Worm (Caenorhabditis elegans) whole organism, L4 larva: ENCODE data around the gene slc-9B.2.
A peak's percentile ranks its signal among the peaks of the same experiment; 100 is the strongest.

Experiments used
- F10B5.3 ChIP-seq: sonication (generic microtip); optimal IDR thresholded peaks from 2 replicates; lab custom pipeline; 2016; ENCODE audit warnings: mild to moderate bottlenecking, missing genetic modification characterization, missing compliant biosample characterization
- F49E8.2 ChIP-seq: sonication (generic microtip); optimal IDR thresholded peaks from 2 replicates; lab custom pipeline; 2016; ENCODE audit warnings: missing compliant biosample characterization, mild to moderate bottlenecking, missing genetic modification characterization, borderline replicate concordance
- R02D3.7 ChIP-seq: fragments of 150-350 bp; sonication (generic microtip); optimal IDR thresholded peaks from 3 replicates; lab custom pipeline; 2014; ENCODE audit warnings: missing biosample characterization, missing genetic modification characterization
- T26A8.4 ChIP-seq: fragments of 200-800 bp; sonication (Bioruptor generic); IDR thresholded peaks from 2 replicates; pipeline ENCODE4 v1.3.6; 2022; ENCODE audit warnings: missing genetic modification characterization, missing compliant biosample characterization
- Y105C5A.15 ChIP-seq: fragments of 200-800 bp; sonication (Bioruptor generic); IDR thresholded peaks from 2 replicates; pipeline ENCODE4 v1.3.6; 2022; ENCODE audit warnings: missing genetic modification characterization, missing compliant biosample characterization
- Y48G9A.11 ChIP-seq: fragments of 200-800 bp; sonication (Bioruptor generic); IDR thresholded peaks from 2 replicates; pipeline ENCODE4 v1.3.6; 2022; ENCODE audit warnings: missing genetic modification reagents, missing genetic modification characterization, missing compliant biosample characterization
- aha-1 ChIP-seq: fragments of 150-350 bp; peaks from one replicate; lab custom pipeline; 2014; ENCODE audit warnings: missing biosample characterization, missing genetic modification characterization
- aly-2 ChIP-seq: sonication (generic microtip); optimal IDR thresholded peaks from 2 replicates; lab custom pipeline; 2018; ENCODE audit warnings: missing biosample characterization, missing genetic modification characterization
- arid-1 ChIP-seq: fragments of 200-800 bp; sonication (Bioruptor generic); conservative IDR thresholded peaks from 2 replicates; pipeline ENCODE4 v1.3.6; 2022; ENCODE audit warnings: missing genetic modification reagents, missing genetic modification characterization, missing compliant biosample characterization
- ceh-62 ChIP-seq: sonication (generic microtip); optimal IDR thresholded peaks from 2 replicates; lab custom pipeline; 2017; ENCODE audit warnings: missing biosample characterization, missing genetic modification characterization
- ctbp-1 ChIP-seq: fragments of 200-800 bp; sonication (Bioruptor generic); IDR thresholded peaks from 2 replicates; pipeline ENCODE4 v1.3.6; 2022; ENCODE audit warnings: missing genetic modification reagents, missing genetic modification characterization, missing compliant biosample characterization
- daf-12 ChIP-seq: fragments of 150-350 bp; optimal IDR thresholded peaks from 2 replicates; lab custom pipeline; 2014; ENCODE audit warnings: missing biosample characterization, missing genetic modification reagents, missing genetic modification characterization
- daf-16 ChIP-seq, 3 experiments: sonication (generic microtip); optimal IDR thresholded peaks; 2 replicates each; lab custom pipeline; 2016 to 2017; ENCODE audit warnings: missing genetic modification characterization in 3 of 3, missing genetic modification reagents in 3 of 3, mild to moderate bottlenecking in 2 of 3, missing compliant biosample characterization in 2 of 3, missing biosample characterization in 1 of 3, moderate library complexity in 1 of 3
- dmd-8 ChIP-seq: fragments of 200-800 bp; sonication (Bioruptor generic); IDR thresholded peaks from 2 replicates; pipeline ENCODE4 v1.3.6; 2022; ENCODE audit warnings: missing genetic modification characterization, missing compliant biosample characterization
- dpl-1 ChIP-seq: fragments of 150-350 bp; optimal IDR thresholded peaks from 2 replicates; lab custom pipeline; 2014; ENCODE audit warnings: missing biosample characterization, missing genetic modification reagents, missing genetic modification characterization
- dve-1 ChIP-seq: sonication (generic microtip); optimal IDR thresholded peaks from 2 replicates; lab custom pipeline; 2017; ENCODE audit warnings: antibody characterized with exemption, mild to moderate bottlenecking, missing genetic modification characterization, missing compliant biosample characterization; ENCODE audit not compliant: insufficient read depth
- egl-27 ChIP-seq: sonication (generic microtip); optimal IDR thresholded peaks from 3 replicates; lab custom pipeline; 2017; ENCODE audit warnings: missing biosample characterization, missing genetic modification reagents, missing genetic modification characterization
- egl-43 ChIP-seq: fragments of 200-800 bp; sonication (Bioruptor generic); IDR thresholded peaks from 2 replicates; pipeline ENCODE4 v1.3.6; 2022; ENCODE audit warnings: missing genetic modification reagents, missing genetic modification characterization, missing compliant biosample characterization
- hif-1 ChIP-seq, 2 experiments: sonication (generic microtip); optimal IDR thresholded peaks; 2 replicates each; lab custom pipeline; 2016 to 2017; ENCODE audit warnings: missing compliant biosample characterization in 2 of 2, missing genetic modification characterization in 2 of 2, missing genetic modification reagents in 2 of 2, missing genotype in 2 of 2, mild to moderate bottlenecking in 1 of 2
- hlh-11 ChIP-seq: fragments of 200-800 bp; sonication (Bioruptor generic); optimal IDR thresholded peaks from 2 replicates; lab custom pipeline; 2018; ENCODE audit warnings: mild to moderate bottlenecking, missing genetic modification characterization, missing compliant biosample characterization
- hmg-1.1 ChIP-seq: fragments of 200-800 bp; sonication (Bioruptor generic); IDR thresholded peaks from 2 replicates; pipeline ENCODE4 v1.3.6; 2022; ENCODE audit warnings: missing genetic modification reagents, missing genetic modification characterization, missing compliant biosample characterization
- lin-15B ChIP-seq: fragments of 150-350 bp; sonication (generic microtip); optimal IDR thresholded peaks from 3 replicates; lab custom pipeline; 2014; ENCODE audit warnings: missing biosample characterization, missing genetic modification characterization
- lin-29 ChIP-seq: fragments of 200-800 bp; sonication (Bioruptor generic); IDR thresholded peaks from 2 replicates; pipeline ENCODE4 v1.3.6; 2022; ENCODE audit warnings: missing genetic modification reagents, missing genetic modification characterization, missing compliant biosample characterization
- lin-38 ChIP-seq: fragments of 200-800 bp; sonication (Bioruptor generic); IDR thresholded peaks from 2 replicates; pipeline ENCODE4 v1.3.6; 2022; ENCODE audit warnings: missing genetic modification reagents, missing genetic modification characterization, missing compliant biosample characterization
- lin-39 ChIP-seq: fragments of 150-350 bp; optimal IDR thresholded peaks from 2 replicates; lab custom pipeline; 2014; ENCODE audit warnings: missing biosample characterization, missing genetic modification reagents, missing genetic modification characterization
- lsy-2 ChIP-seq, 2 experiments: fragments of 150-350 bp in 1 of 2; sonication (generic microtip) in 1 of 2; optimal IDR thresholded peaks; 2 replicates each; lab custom pipeline; 2014 to 2017; ENCODE audit warnings: missing biosample characterization in 2 of 2, missing genetic modification characterization in 2 of 2
- madf-9 ChIP-seq: fragments of 200-800 bp; sonication (Bioruptor generic); conservative IDR thresholded peaks from 2 replicates; pipeline ENCODE4 v1.3.6; 2022; ENCODE audit warnings: missing genetic modification reagents, missing genetic modification characterization, missing compliant biosample characterization
- mdl-1 ChIP-seq, 2 experiments: fragments of 150-350 bp in 1 of 2; sonication (generic microtip) in 1 of 2; optimal IDR thresholded peaks; 2 replicates each; lab custom pipeline; 2014 to 2017; ENCODE audit warnings: missing biosample characterization in 2 of 2, missing genetic modification characterization in 2 of 2
- mdt-29 ChIP-seq: fragments of 200-800 bp; sonication (Bioruptor generic); IDR thresholded peaks from 2 replicates; pipeline ENCODE4 v1.3.6; 2022; ENCODE audit warnings: missing genetic modification reagents, missing genetic modification characterization, missing compliant biosample characterization
- mep-1 ChIP-seq: fragments of 150-350 bp; sonication (generic microtip); optimal IDR thresholded peaks from 3 replicates; lab custom pipeline; 2014; ENCODE audit warnings: missing biosample characterization, missing genetic modification characterization
- mes-2 ChIP-seq: sonication (generic microtip); optimal IDR thresholded peaks from 2 replicates; lab custom pipeline; 2016; ENCODE audit warnings: missing genotype, mild to moderate bottlenecking, missing genetic modification characterization, missing compliant biosample characterization; ENCODE audit not compliant: poor library complexity, severe bottlenecking
- nhr-10 ChIP-seq: fragments of 150-350 bp; optimal IDR thresholded peaks from 2 replicates; lab custom pipeline; 2014; ENCODE audit warnings: missing biosample characterization, missing genetic modification characterization
- nhr-102 ChIP-seq: sonication (generic microtip); optimal IDR thresholded peaks from 2 replicates; lab custom pipeline; 2016; ENCODE audit warnings: mild to moderate bottlenecking, missing genetic modification characterization, moderate library complexity, missing compliant biosample characterization
- nhr-111 ChIP-seq: fragments of 200-800 bp; sonication (Bioruptor generic); optimal IDR thresholded peaks from 2 replicates; lab custom pipeline; 2018; ENCODE audit warnings: mild to moderate bottlenecking, missing genetic modification characterization, missing compliant biosample characterization
- nhr-237 ChIP-seq: sonication (generic microtip); optimal IDR thresholded peaks from 2 replicates; lab custom pipeline; 2017; ENCODE audit warnings: missing biosample characterization, missing genetic modification characterization
- nhr-28 ChIP-seq: fragments of 150-350 bp; optimal IDR thresholded peaks from 2 replicates; lab custom pipeline; 2014; ENCODE audit warnings: missing biosample characterization, missing genetic modification characterization
- nhr-42 ChIP-seq: fragments of 200-800 bp; sonication (Bioruptor generic); IDR thresholded peaks from 2 replicates; pipeline ENCODE4 v1.3.6; 2022; ENCODE audit warnings: missing genetic modification characterization, missing compliant biosample characterization
- nhr-48 ChIP-seq: sonication (generic microtip); optimal IDR thresholded peaks from 2 replicates; lab custom pipeline; 2016; ENCODE audit warnings: mild to moderate bottlenecking, missing genetic modification characterization, missing compliant biosample characterization
- nhr-76 ChIP-seq: fragments of 150-350 bp; optimal IDR thresholded peaks from 2 replicates; lab custom pipeline; 2014; ENCODE audit warnings: missing biosample characterization, missing genetic modification characterization
- pha-4 ChIP-seq, 2 experiments: fragments of 150-350 bp in 1 of 2; fragments of 200-800 bp in 1 of 2; sonication (Bioruptor generic) in 1 of 2; IDR thresholded peaks in 1 of 2; optimal IDR thresholded peaks in 1 of 2; 2 replicates each; pipeline versions ENCODE4 v1.3.6 to Lab custom; 2014 to 2022; ENCODE audit warnings: missing genetic modification characterization in 2 of 2, missing genetic modification reagents in 2 of 2, missing biosample characterization in 1 of 2, missing compliant biosample characterization in 1 of 2
- php-3 ChIP-seq: fragments of 200-800 bp; sonication (Bioruptor generic); IDR thresholded peaks from 2 replicates; pipeline ENCODE4 v1.3.6; 2022; ENCODE audit warnings: missing genetic modification reagents, missing genetic modification characterization, missing compliant biosample characterization
- pqm-1 ChIP-seq: sonication (generic microtip); optimal IDR thresholded peaks from 2 replicates; lab custom pipeline; 2017; ENCODE audit warnings: missing biosample characterization, missing genetic modification characterization
- saeg-2 ChIP-seq: fragments of 200-800 bp; sonication (Bioruptor generic); IDR thresholded peaks from 2 replicates; pipeline ENCODE4 v1.3.6; 2022; ENCODE audit warnings: missing genetic modification reagents, missing genetic modification characterization, missing compliant biosample characterization
- set-16 ChIP-seq: fragments of 200-800 bp; sonication (Bioruptor generic); IDR thresholded peaks from 2 replicates; pipeline ENCODE4 v1.3.6; 2022; ENCODE audit warnings: missing genetic modification reagents, missing genetic modification characterization, missing compliant biosample characterization
- unc-130 ChIP-seq: sonication (generic microtip); optimal IDR thresholded peaks from 2 replicates; lab custom pipeline; 2016; ENCODE audit warnings: missing genetic modification reagents, missing genetic modification characterization, missing compliant biosample characterization
- vab-7 ChIP-seq: fragments of 200-800 bp; sonication (Bioruptor generic); IDR thresholded peaks from 2 replicates; pipeline ENCODE4 v1.3.6; 2022; ENCODE audit warnings: missing genetic modification reagents, missing genetic modification characterization, missing compliant biosample characterization
- zag-1 ChIP-seq: fragments of 150-350 bp; optimal IDR thresholded peaks from 2 replicates; lab custom pipeline; 2014; ENCODE audit warnings: missing biosample characterization, missing genetic modification characterization
- zip-11 ChIP-seq: fragments of 200-800 bp; sonication (Bioruptor generic); IDR thresholded peaks from 2 replicates; pipeline ENCODE4 v1.3.6; 2022; ENCODE audit warnings: missing genetic modification characterization, missing compliant biosample characterization
- zip-2 ChIP-seq: fragments of 150-350 bp; optimal IDR thresholded peaks from 2 replicates; lab custom pipeline; 2014; ENCODE audit warnings: missing biosample characterization, missing genetic modification characterization
- ztf-7 ChIP-seq: fragments of 150-350 bp; optimal IDR thresholded peaks from 2 replicates; lab custom pipeline; 2014; ENCODE audit warnings: missing biosample characterization, missing genetic modification characterization

The slc-9B.2 gene

ce11 chrV:16370039-16370438, 31.2 kb downstream of the slc-9B.2 start (continued):
- TF ChIP-seq zip-11 (GFP tag; lab: Robert Waterston, UW) (0 out of 2 replicates have a peak, but pooled peaks have one; percentile 65), nhr-102 (tag; lab: Kevin White, UChicago) (peak; percentile 87), nhr-10 (tag; lab: Kevin White, UChicago) (no peak), arid-1 (peak; percentile 81; the same call in 1 of the 2 replicates), hlh-11 (tag; lab: Kevin White, UChicago) (peak; percentile 68), daf-12 (tag; lab: Kevin White, UChicago) (no peak), dve-1 (tag; lab: Kevin White, UChicago) (peak; percentile 78), unc-130 (GFP tag; lab: Kevin White, UChicago) (peak; percentile 73), set-16 (GFP tag; lab: Robert Waterston, UW) (peak; percentile 91), Y48G9A.11 (GFP tag; lab: Robert Waterston, UW) (peak; percentile 80), lin-29 (GFP tag; lab: Robert Waterston, UW) (peak; percentile 74; the same call in 1 of the 2 replicates), F49E8.2 (tag; lab: Kevin White, UChicago) (peak; percentile 84), R02D3.7 (no peak), mes-2 (tag; lab: Kevin White, UChicago) (peak; percentile 85), egl-43 (GFP tag; lab: Robert Waterston, UW) (peak; percentile 96), zip-2 (tag; lab: Kevin White, UChicago) (peak; percentile 1), daf-16 (GFP tag; optimal IDR thresholded peaks at IDR 0.05; lab: Kevin White, UChicago) (peak; percentile 37 to 88), daf-16 (tag; optimal IDR thresholded peaks at IDR 0.05; lab: Kevin White, UChicago) (no peak), zag-1 (no peak), lin-38 (GFP tag; lab: Robert Waterston, UW) (peak; percentile 84), pqm-1 (tag; lab: Kevin White, UChicago) (peak; percentile 42), nhr-42 (peak; percentile 84), nhr-237 (tag; lab: Kevin White, UChicago) (no peak), T26A8.4 (GFP tag; lab: Robert Waterston, UW) (peak; percentile 87), madf-9 (GFP tag; lab: Robert Waterston, UW) (peak; percentile 75), ceh-62 (tag; lab: Kevin White, UChicago) (no peak), php-3 (GFP tag; lab: Robert Waterston, UW) (peak; percentile 80), saeg-2 (GFP tag; lab: Robert Waterston, UW) (no peak), nhr-28 (peak; percentile 33), mdt-29 (peak; percentile 76), hif-1 (tag; optimal IDR thresholded peaks at IDR 0.05; lab: Kevin White, UChicago) (peak in 1 of 2 experiments; percentile 61), aly-2 (no peak), nhr-48 (tag; lab: Kevin White, UChicago) (peak; percentile 74), aha-1 (tag; lab: Kevin White, UChicago) (peak; percentile 98), dmd-8 (peak; percentile 92), pha-4 (GFP tag; IDR thresholded peaks at IDR 0.05; lab: Robert Waterston, UW) (peak; percentile 90), pha-4 (tag; optimal IDR thresholded peaks at IDR 0.05; lab: Kevin White, UChicago) (no peak), ctbp-1 (GFP tag; lab: Robert Waterston, UW) (peak; percentile 88; the same call in 1 of the 2 replicates), nhr-76 (no peak), vab-7 (peak; percentile 90), F10B5.3 (tag; lab: Kevin White, UChicago) (peak; percentile 70), lin-15B (no peak), nhr-111 (GFP tag; lab: Kevin White, UChicago) (peak; percentile 76), ztf-7 (tag; lab: Kevin White, UChicago) (peak; percentile 51), Y105C5A.15 (peak; percentile 83), dpl-1 (GFP tag; lab: Kevin White, UChicago) (peak; percentile 48), mep-1 (tag; lab: Kevin White, UChicago) (peak; percentile 91), mdl-1 (tag; optimal IDR thresholded peaks at IDR 0.05; lab: Kevin White, UChicago) (peak in 1 of 2 experiments; percentile 10), egl-27 (no peak), hmg-1.1 (GFP tag; lab: Robert Waterston, UW) (peak; percentile 91), lin-39 (tag; lab: Kevin White, UChicago) (no peak), lsy-2 (tag; optimal IDR thresholded peaks at IDR 0.05; lab: Kevin White, UChicago) (peak in 1 of 2 experiments; percentile 68)
